Fruit fly (Drosophila melanogaster) whole organism, prepupa: ENCODE data around the gene Tbca.
A peak's percentile ranks its signal among the peaks of the same experiment; 100 is the strongest.

Experiments used
- Blimp-1 ChIP-seq: fragments of 200-800 bp; sonication (Bioruptor generic); optimal IDR thresholded peaks from 3 replicates; lab custom pipeline; 2017; ENCODE audit warnings: missing biosample characterization, missing genetic modification characterization, mild to moderate bottlenecking, moderate library complexity, missing genetic modification reagents
- CG10631 ChIP-seq: fragments of 200-800 bp; sonication (Bioruptor generic); optimal IDR thresholded peaks from 2 replicates; lab custom pipeline; 2016; ENCODE audit warnings: missing biosample characterization, missing genetic modification characterization
- CG11294 ChIP-seq: fragments of 200-800 bp; sonication (Bioruptor generic); IDR thresholded peaks from 2 replicates; pipeline ENCODE4 v1.3.6; 2022; ENCODE audit warnings: missing biosample characterization, missing genetic modification characterization
- CG11902 ChIP-seq: fragments of 200-800 bp; sonication (Bioruptor generic); optimal IDR thresholded peaks from 3 replicates; lab custom pipeline; 2016; ENCODE audit warnings: missing biosample characterization, missing genetic modification characterization
- CG15336 ChIP-seq: fragments of 200-800 bp; sonication (Bioruptor generic); IDR thresholded peaks from 2 replicates; pipeline ENCODE4 v1.3.6; 2022; ENCODE audit warnings: missing biosample characterization, missing genetic modification characterization
- CG1621 ChIP-seq: fragments of 200-800 bp; sonication (Bioruptor generic); optimal IDR thresholded peaks from 3 replicates; lab custom pipeline; 2018; ENCODE audit warnings: missing biosample characterization, mild to moderate bottlenecking, missing genetic modification characterization
- CG16779 ChIP-seq: fragments of 200-800 bp; sonication (Bioruptor generic); optimal IDR thresholded peaks from 3 replicates; lab custom pipeline; 2017; ENCODE audit warnings: missing biosample characterization, mild to moderate bottlenecking, missing genetic modification characterization
- CG31627 ChIP-seq: fragments of 200-800 bp; sonication (Bioruptor generic); optimal IDR thresholded peaks from 3 replicates; lab custom pipeline; 2016; ENCODE audit warnings: missing biosample characterization, missing genetic modification characterization
- CG32006 ChIP-seq: fragments of 200-800 bp; sonication (Bioruptor generic); optimal IDR thresholded peaks from 3 replicates; lab custom pipeline; 2017; ENCODE audit warnings: missing biosample characterization, mild to moderate bottlenecking, missing genetic modification characterization
- CG34406 ChIP-seq: fragments of 200-800 bp; sonication (Bioruptor generic); optimal IDR thresholded peaks from 3 replicates; lab custom pipeline; 2016; ENCODE audit warnings: missing biosample characterization, missing genetic modification characterization
- CG3919 ChIP-seq: fragments of 200-800 bp; sonication (Bioruptor generic); optimal IDR thresholded peaks from 3 replicates; lab custom pipeline; 2016; ENCODE audit warnings: missing biosample characterization, missing genetic modification characterization
- CG4318 ChIP-seq: fragments of 200-800 bp; sonication (Bioruptor generic); optimal IDR thresholded peaks from 3 replicates; lab custom pipeline; 2017; ENCODE audit warnings: missing biosample characterization, mild to moderate bottlenecking, missing genetic modification characterization
- CG6163 ChIP-seq: fragments of 200-800 bp; sonication (Bioruptor generic); IDR thresholded peaks from 3 replicates; pipeline ENCODE4 v1.3.6; 2022; ENCODE audit warnings: missing biosample characterization, missing genetic modification characterization
- CG6276 ChIP-seq: fragments of 200-800 bp; sonication (Bioruptor generic); optimal IDR thresholded peaks from 2 replicates; lab custom pipeline; 2017; ENCODE audit warnings: missing biosample characterization, mild to moderate bottlenecking, missing genetic modification characterization
- CG6792 ChIP-seq: fragments of 200-800 bp; sonication (Bioruptor generic); optimal IDR thresholded peaks from 3 replicates; lab custom pipeline; 2016; ENCODE audit warnings: missing biosample characterization, missing genetic modification characterization
- CG6808 ChIP-seq: fragments of 200-800 bp; sonication (Bioruptor generic); optimal IDR thresholded peaks from 3 replicates; lab custom pipeline; 2017; ENCODE audit warnings: missing biosample characterization, missing genetic modification characterization, mild to moderate bottlenecking, moderate library complexity, missing genetic modification reagents
- CG6854 ChIP-seq: fragments of 200-800 bp; sonication (Bioruptor generic); optimal IDR thresholded peaks from 2 replicates; lab custom pipeline; 2017; ENCODE audit warnings: missing biosample characterization, mild to moderate bottlenecking, missing genetic modification characterization
- CG7368 ChIP-seq: fragments of 200-800 bp; sonication (Bioruptor generic); optimal IDR thresholded peaks from 3 replicates; lab custom pipeline; 2016; ENCODE audit warnings: missing biosample characterization, missing genetic modification characterization
- CG8319 ChIP-seq: fragments of 200-800 bp; sonication (Bioruptor generic); optimal IDR thresholded peaks from 3 replicates; lab custom pipeline; 2016; ENCODE audit warnings: missing biosample characterization, missing genetic modification characterization
- CG9139 ChIP-seq: fragments of 200-800 bp; sonication (Bioruptor generic); optimal IDR thresholded peaks from 3 replicates; lab custom pipeline; 2017; ENCODE audit warnings: missing biosample characterization, mild to moderate bottlenecking, missing genetic modification characterization
- Eip78C ChIP-seq: fragments of 200-800 bp; sonication (Bioruptor generic); peaks from one replicate; lab custom pipeline; 2016; ENCODE audit warnings: missing biosample characterization, missing genetic modification characterization
- Ets21C ChIP-seq: fragments of 200-800 bp; sonication (Bioruptor generic); optimal IDR thresholded peaks from 3 replicates; lab custom pipeline; 2016; ENCODE audit warnings: missing biosample characterization, missing genetic modification characterization
- Gug ChIP-seq: fragments of 200-800 bp; sonication (Bioruptor generic); IDR thresholded peaks from 2 replicates; pipeline ENCODE4 v1.3.6; 2022; ENCODE audit warnings: missing biosample characterization, missing genetic modification characterization
- Hr38 ChIP-seq: sonication (Bioruptor generic); optimal IDR thresholded peaks from 2 replicates; lab custom pipeline; 2016; ENCODE audit warnings: missing biosample characterization, missing genetic modification characterization
- Hr39 ChIP-seq: fragments of 200-800 bp; sonication (Bioruptor generic); optimal IDR thresholded peaks from 2 replicates; lab custom pipeline; 2016; ENCODE audit warnings: missing biosample characterization, missing genetic modification characterization
- Hr4 ChIP-seq: fragments of 200-800 bp; sonication (Bioruptor generic); optimal IDR thresholded peaks from 3 replicates; lab custom pipeline; 2016; ENCODE audit warnings: missing biosample characterization, missing genetic modification characterization
- Met ChIP-seq: fragments of 200-800 bp; sonication (Bioruptor generic); optimal IDR thresholded peaks from 3 replicates; lab custom pipeline; 2016; ENCODE audit warnings: missing biosample characterization, missing genetic modification characterization
- OdsH ChIP-seq: fragments of 200-800 bp; sonication (Bioruptor generic); optimal IDR thresholded peaks from 3 replicates; lab custom pipeline; 2016; ENCODE audit warnings: missing biosample characterization, missing genetic modification characterization
- Smox ChIP-seq: fragments of 200-800 bp; sonication (Bioruptor generic); optimal IDR thresholded peaks from 3 replicates; lab custom pipeline; 2016; ENCODE audit warnings: missing biosample characterization, missing genetic modification characterization
- Sox102F ChIP-seq: fragments of 200-800 bp; sonication (Bioruptor generic); optimal IDR thresholded peaks from 2 replicates; lab custom pipeline; 2016; ENCODE audit warnings: missing biosample characterization, mild to moderate bottlenecking, missing genetic modification characterization
- Sox14 ChIP-seq: fragments of 200-800 bp; sonication (Bioruptor generic); optimal IDR thresholded peaks from 3 replicates; lab custom pipeline; 2016; ENCODE audit warnings: missing biosample characterization, missing genetic modification characterization
- Sox15 ChIP-seq: fragments of 200-800 bp; sonication (Bioruptor generic); optimal IDR thresholded peaks from 3 replicates; lab custom pipeline; 2016; ENCODE audit warnings: missing biosample characterization, missing genetic modification characterization
- achi ChIP-seq: fragments of 200-800 bp; sonication (Bioruptor generic); optimal IDR thresholded peaks from 3 replicates; lab custom pipeline; 2016; ENCODE audit warnings: missing biosample characterization, missing genetic modification characterization
- cyc ChIP-seq: fragments of 200-800 bp; sonication (Bioruptor generic); optimal IDR thresholded peaks from 3 replicates; lab custom pipeline; 2016; ENCODE audit warnings: missing biosample characterization, missing genetic modification characterization
- dac ChIP-seq: fragments of 200-800 bp; sonication (Bioruptor generic); optimal IDR thresholded peaks from 2 replicates; lab custom pipeline; 2017; ENCODE audit warnings: missing biosample characterization, mild to moderate bottlenecking, missing genetic modification characterization
- dsx ChIP-seq: fragments of 200-800 bp; optimal IDR thresholded peaks from 3 replicates; lab custom pipeline; 2019; ENCODE audit warnings: missing biosample characterization, mild to moderate bottlenecking, missing genetic modification characterization, moderate library complexity; ENCODE audit not compliant: poor library complexity, severe bottlenecking
- eg ChIP-seq: fragments of 200-800 bp; sonication (Bioruptor generic); IDR thresholded peaks from 3 replicates; pipeline ENCODE4 v1.3.6; 2022; ENCODE audit warnings: missing biosample characterization, missing genetic modification characterization
- esn ChIP-seq: fragments of 200-800 bp; sonication (Bioruptor generic); optimal IDR thresholded peaks from 2 replicates; lab custom pipeline; 2016; ENCODE audit warnings: missing biosample characterization, mild to moderate bottlenecking, missing genetic modification characterization, moderate library complexity
- fd59A ChIP-seq: fragments of 200-800 bp; sonication (Bioruptor generic); optimal IDR thresholded peaks from 2 replicates; lab custom pipeline; 2017; ENCODE audit warnings: missing biosample characterization, mild to moderate bottlenecking, missing genetic modification characterization, missing genetic modification reagents
- fd85E ChIP-seq: fragments of 200-800 bp; sonication (Bioruptor generic); optimal IDR thresholded peaks from 3 replicates; lab custom pipeline; 2016; ENCODE audit warnings: missing biosample characterization, missing genetic modification characterization
- fkh ChIP-seq: fragments of 200-800 bp; sonication (Bioruptor generic); optimal IDR thresholded peaks from 3 replicates; lab custom pipeline; 2017; ENCODE audit warnings: missing biosample characterization, mild to moderate bottlenecking, missing genetic modification characterization, moderate library complexity
- lz ChIP-seq: fragments of 200-800 bp; sonication (Bioruptor generic); optimal IDR thresholded peaks from 3 replicates; lab custom pipeline; 2016; ENCODE audit warnings: missing biosample characterization, missing genetic modification characterization
- salr ChIP-seq, 2 experiments: fragments of 200-800 bp; sonication (Bioruptor generic); optimal IDR thresholded peaks; 3 replicates each; lab custom pipeline; 2016 to 2018; ENCODE audit warnings: missing biosample characterization in 2 of 2, missing genetic modification characterization in 2 of 2, mild to moderate bottlenecking in 1 of 2
- spab ChIP-seq: fragments of 200-800 bp; sonication (Bioruptor generic); optimal IDR thresholded peaks from 2 replicates; lab custom pipeline; 2017; ENCODE audit warnings: missing biosample characterization, mild to moderate bottlenecking, missing genetic modification characterization, missing genetic modification reagents
- ss ChIP-seq, 2 experiments: fragments of 200-800 bp; sonication (Bioruptor generic); optimal IDR thresholded peaks; 2 replicates in 1 of 2; 3 replicates in 1 of 2; lab custom pipeline; 2017 to 2018; ENCODE audit warnings: mild to moderate bottlenecking in 2 of 2, missing biosample characterization in 2 of 2, missing genetic modification characterization in 2 of 2, moderate library complexity in 1 of 2
- svp ChIP-seq: fragments of 200-800 bp; sonication (Bioruptor generic); peaks from one replicate; lab custom pipeline; 2016; ENCODE audit warnings: missing biosample characterization, missing genetic modification characterization
- topi ChIP-seq: fragments of 200-800 bp; sonication (Bioruptor generic); optimal IDR thresholded peaks from 3 replicates; lab custom pipeline; 2016; ENCODE audit warnings: missing biosample characterization, missing genetic modification characterization

Gene Tbca

dm6 chr3R:31706142-31706894, 37.0 kb upstream of the Tbca start (continued):
- peak; percentile 83 for TF ChIP-seq svp (GFP tag; lab: Kevin White, UChicago)
- TF ChIP-seq CG31627 (GFP tag; lab: Kevin White, UChicago): no peak
- TF ChIP-seq CG11902 (GFP tag; lab: Kevin White, UChicago): no peak
- no peak for TF ChIP-seq Met (GFP tag; lab: Kevin White, UChicago)
- TF ChIP-seq CG7368 (GFP tag; lab: Kevin White, UChicago): peak; percentile 43
- no peak for TF ChIP-seq fkh (GFP tag; lab: Kevin White, UChicago)
- peak; percentile 76 for TF ChIP-seq achi (GFP tag; lab: Kevin White, UChicago)
- peak; percentile 26 for TF ChIP-seq dac (GFP tag; lab: Kevin White, UChicago)
- TF ChIP-seq CG6792: no peak
- no peak for TF ChIP-seq cyc (GFP tag; lab: Kevin White, UChicago)
- TF ChIP-seq CG4318 (GFP tag; lab: Kevin White, UChicago): peak; percentile 54
- TF ChIP-seq CG10631 (GFP tag; lab: Kevin White, UChicago): peak; percentile 83
- TF ChIP-seq eg: peak; percentile 78
- peak; percentile 53 for TF ChIP-seq Gug (GFP tag; lab: Robert Waterston, UW)
- peak; percentile 79 for TF ChIP-seq Eip78C
- peak; percentile 26 for TF ChIP-seq spab (GFP tag; lab: Kevin White, UChicago)
- peak; percentile 77 for TF ChIP-seq CG32006
- TF ChIP-seq esn (GFP tag; lab: Kevin White, UChicago): no peak
- no peak for TF ChIP-seq lz (GFP tag; lab: Kevin White, UChicago)
- TF ChIP-seq fd59A (GFP tag; lab: Kevin White, UChicago): peak; percentile 16
- no peak for TF ChIP-seq topi (GFP tag; lab: Kevin White, UChicago)
- peak; percentile 68 for TF ChIP-seq CG15336 (GFP tag; lab: Robert Waterston, UW)
- no peak for TF ChIP-seq CG6854 (GFP tag; lab: Kevin White, UChicago)
- peak; percentile 57 for TF ChIP-seq CG6276 (GFP tag; lab: Kevin White, UChicago)
- 0 out of 2 replicates have a peak, but pooled peaks have one; percentile 38 for TF ChIP-seq CG11294 (GFP tag; lab: Robert Waterston, UW)
- no peak for TF ChIP-seq CG1621
- TF ChIP-seq OdsH (GFP tag; lab: Kevin White, UChicago): peak; percentile 61
- no peak for TF ChIP-seq CG9139 (GFP tag; lab: Kevin White, UChicago)
- no peak for TF ChIP-seq Smox (GFP tag; lab: Kevin White, UChicago)
- no peak for TF ChIP-seq CG34406 (GFP tag; lab: Kevin White, UChicago)
- no peak for TF ChIP-seq fd85E
- TF ChIP-seq Sox15 (GFP tag; lab: Kevin White, UChicago): no peak
- TF ChIP-seq CG8319 (GFP tag; lab: Kevin White, UChicago): no peak
- no peak for TF ChIP-seq Sox102F (GFP tag; lab: Kevin White, UChicago)
- TF ChIP-seq CG3919 (GFP tag; lab: Kevin White, UChicago): peak; percentile 79

- TF ChIP-seq Hr4 (GFP tag; lab: Kevin White, UChicago) (peak; percentile 22), CG3919 (GFP tag; lab: Kevin White, UChicago) (no peak), achi (GFP tag; lab: Kevin White, UChicago) (no peak), Sox14 (GFP tag; lab: Kevin White, UChicago) (no peak), CG4318 (GFP tag; lab: Kevin White, UChicago) (no peak), CG16779 (tag; lab: Kevin White, UChicago) (no peak), Ets21C (GFP tag; lab: Kevin White, UChicago) (no peak), lz (GFP tag; lab: Kevin White, UChicago) (no peak), spab (GFP tag; lab: Kevin White, UChicago) (no peak), esn (GFP tag; lab: Kevin White, UChicago) (no peak), Sox15 (GFP tag; lab: Kevin White, UChicago) (no peak), CG6163 (GFP tag; lab: Robert Waterston, UW) (no peak), ss (GFP tag; optimal IDR thresholded peaks at IDR 0.05; lab: Kevin White, UChicago) (no peak), eg (no peak), CG11294 (GFP tag; lab: Robert Waterston, UW) (no peak), CG6808 (no peak), Hr38 (no peak), Blimp-1 (GFP tag; lab: Kevin White, UChicago) (no peak), salr (GFP tag; optimal IDR thresholded peaks at IDR 0.05; lab: Kevin White, UChicago) (no peak), CG32006 (peak; percentile 29), dsx (GFP tag; lab: Kevin White, UChicago) (no peak), Sox102F (GFP tag; lab: Kevin White, UChicago) (no peak), fkh (GFP tag; lab: Kevin White, UChicago) (no peak), fd59A (GFP tag; lab: Kevin White, UChicago) (no peak), CG9139 (GFP tag; lab: Kevin White, UChicago) (no peak), Met (GFP tag; lab: Kevin White, UChicago) (no peak), topi (GFP tag; lab: Kevin White, UChicago) (peak; percentile 14), CG34406 (GFP tag; lab: Kevin White, UChicago) (no peak), Hr39 (GFP tag; lab: Kevin White, UChicago) (no peak)
Observed at dm6 chr3R:31706895-31707238, 36.4 kb upstream of the Tbca start.
